Fruit fly (Drosophila melanogaster): Measurements from ENCODE around the gene Rsph3.

DNA sequence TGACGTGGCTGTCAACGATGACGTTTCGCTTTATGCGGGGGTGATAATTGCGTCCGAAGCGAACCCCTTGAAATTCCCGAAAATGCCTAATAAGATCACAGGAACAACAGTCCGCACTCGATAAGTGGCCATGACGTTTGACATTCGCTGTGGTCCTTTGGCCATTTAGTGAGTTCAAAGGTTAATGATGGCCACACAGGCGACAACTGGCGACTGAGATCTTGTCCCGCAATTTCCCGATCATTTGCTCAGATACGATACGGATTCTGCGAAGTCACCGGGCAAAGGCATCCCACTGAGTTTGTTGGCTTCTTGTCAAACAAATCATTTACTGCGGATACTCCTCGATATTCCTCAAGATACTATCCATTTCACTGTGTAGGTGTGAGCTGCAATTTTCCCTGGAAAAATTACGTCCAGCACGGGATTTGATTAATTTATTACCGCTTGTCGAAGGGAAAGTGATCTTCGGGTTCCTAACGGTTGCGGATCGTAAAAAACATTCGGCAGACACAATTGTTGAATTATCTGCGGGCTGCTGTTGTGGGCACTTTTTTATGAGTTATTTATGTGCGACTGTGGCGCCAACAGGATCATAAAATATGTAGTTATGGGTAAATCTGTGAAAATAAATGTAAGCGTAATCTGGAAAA is 1.6 kb upstream of the Rsph3 start:
- TF ChIP-seq pan (optimal IDR thresholded peaks at IDR 0.05) (no peak), usp (GFP tag; optimal IDR thresholded peaks at IDR 0.05) (no peak), Dll (optimal IDR thresholded peaks at IDR 0.05) (no peak), psq (optimal IDR thresholded peaks at IDR 0.05) (no peak), EcR (GFP tag; optimal IDR thresholded peaks at IDR 0.05) (no peak)

Measured in whole organism.